Fruit fly (Drosophila melanogaster): Measurements from ENCODE around the gene CG7840.

- no peak for TF ChIP-seq CG5204 (GFP tag; optimal IDR thresholded peaks at IDR 0.05)
- no peak for TF ChIP-seq CG1620 (GFP tag; optimal IDR thresholded peaks at IDR 0.05)
- TF ChIP-seq CG11617 (GFP tag; optimal IDR thresholded peaks at IDR 0.05): no peak
- TF ChIP-seq tj (GFP tag; optimal IDR thresholded peaks at IDR 0.05): no peak
- no peak for TF ChIP-seq Mnt (GFP tag; optimal IDR thresholded peaks at IDR 0.05)
- no peak for TF ChIP-seq cnc (optimal IDR thresholded peaks at IDR 0.05)
- TF ChIP-seq CG12768 (GFP tag; optimal IDR thresholded peaks at IDR 0.05): no peak
Observed at dm6 chr2L:8355419-8355818, 50.0 kb downstream of the CG7840 start.
